Worm (Caenorhabditis elegans) whole organism, L3 larva: ENCODE results near the gene E02H4.8.

Experiments used
- R02D3.7 ChIP-seq: fragments of 150-350 bp; optimal IDR thresholded peaks from 2 replicates; lab custom pipeline; 2014; ENCODE audit warnings: missing biosample characterization, missing genetic modification characterization
- ZK546.5 ChIP-seq: sonication (generic microtip); optimal IDR thresholded peaks from 2 replicates; lab custom pipeline; 2017; ENCODE audit warnings: missing biosample characterization, missing genetic modification characterization
- aly-2 ChIP-seq: fragments of 150-350 bp; optimal IDR thresholded peaks from 2 replicates; lab custom pipeline; 2014; ENCODE audit warnings: missing biosample characterization, missing genetic modification characterization
- ama-1 ChIP-seq: fragments of 150-350 bp; optimal IDR thresholded peaks from 2 replicates; lab custom pipeline; 2018
- ceh-16 ChIP-seq: sonication (generic microtip); optimal IDR thresholded peaks from 2 replicates; lab custom pipeline; 2017; ENCODE audit warnings: missing biosample characterization, missing genetic modification characterization
- ceh-28 ChIP-seq: fragments of 150-350 bp; optimal IDR thresholded peaks from 2 replicates; lab custom pipeline; 2014; ENCODE audit warnings: missing biosample characterization, missing genetic modification reagents, missing genetic modification characterization
- ceh-82 ChIP-seq: fragments of 150-350 bp; optimal IDR thresholded peaks from 2 replicates; lab custom pipeline; 2014; ENCODE audit warnings: missing biosample characterization, missing genetic modification characterization
- ceh-9 ChIP-seq: sonication (generic microtip); optimal IDR thresholded peaks from 2 replicates; lab custom pipeline; 2018; ENCODE audit warnings: missing biosample characterization, missing genetic modification characterization
- daf-12 ChIP-seq: fragments of 150-350 bp; optimal IDR thresholded peaks from 2 replicates; lab custom pipeline; 2014; ENCODE audit warnings: missing biosample characterization, missing genetic modification reagents, missing genetic modification characterization
- egl-27 ChIP-seq: sonication (generic microtip); optimal IDR thresholded peaks from 4 replicates; lab custom pipeline; 2017; ENCODE audit warnings: missing biosample characterization, missing genetic modification reagents, missing genetic modification characterization
- egl-5 ChIP-seq: fragments of 150-350 bp; optimal IDR thresholded peaks from 2 replicates; lab custom pipeline; 2017; ENCODE audit warnings: missing biosample characterization, missing genetic modification reagents, missing genetic modification characterization, inconsistent platforms
- elt-1 ChIP-seq: fragments of 150-350 bp; optimal IDR thresholded peaks from 2 replicates; lab custom pipeline; 2014; ENCODE audit warnings: missing biosample characterization, missing genetic modification characterization
- elt-2 ChIP-seq: sonication (generic microtip); optimal IDR thresholded peaks from 2 replicates; lab custom pipeline; 2016; ENCODE audit warnings: missing genetic modification reagents, mild to moderate bottlenecking, missing genetic modification characterization, missing compliant biosample characterization
- elt-3 ChIP-seq, 3 experiments: fragments of 150-350 bp in 1 of 3; sonication (generic microtip) in 2 of 3; optimal IDR thresholded peaks; 2 replicates in 2 of 3; 4 replicates in 1 of 3; lab custom pipeline; 2014 to 2017; ENCODE audit warnings: missing biosample characterization in 3 of 3, missing genetic modification characterization in 3 of 3
- eor-1 ChIP-seq, 2 experiments: fragments of 150-350 bp; optimal IDR thresholded peaks; 2 replicates each; lab custom pipeline; 2014 to 2018; ENCODE audit warnings: missing biosample characterization in 2 of 2, missing genetic modification characterization in 2 of 2
- fkh-10 ChIP-seq: sonication (generic microtip); optimal IDR thresholded peaks from 2 replicates; lab custom pipeline; 2017; ENCODE audit warnings: missing biosample characterization, missing genetic modification reagents, missing genetic modification characterization
- fkh-2 ChIP-seq: fragments of 150-350 bp; optimal IDR thresholded peaks from 2 replicates; lab custom pipeline; 2014; ENCODE audit warnings: missing biosample characterization, missing genetic modification reagents, missing genetic modification characterization
- fos-1 ChIP-seq: fragments of 150-350 bp; optimal IDR thresholded peaks from 2 replicates; lab custom pipeline; 2014; ENCODE audit warnings: missing biosample characterization, missing genetic modification characterization
- hmg-11 ChIP-seq: sonication (generic microtip); optimal IDR thresholded peaks from 2 replicates; lab custom pipeline; 2016; ENCODE audit warnings: missing genetic modification characterization, missing compliant biosample characterization
- jun-1 ChIP-seq: fragments of 150-350 bp; optimal IDR thresholded peaks from 2 replicates; lab custom pipeline; 2014; ENCODE audit warnings: missing biosample characterization, missing genetic modification reagents, missing genetic modification characterization
- lin-15B ChIP-seq: fragments of 150-350 bp; optimal IDR thresholded peaks from 2 replicates; lab custom pipeline; 2014; ENCODE audit warnings: missing biosample characterization, missing genetic modification characterization
- lin-39 ChIP-seq: fragments of 150-350 bp; optimal IDR thresholded peaks from 2 replicates; lab custom pipeline; 2018; ENCODE audit warnings: missing biosample characterization, missing genetic modification reagents, missing genetic modification characterization
- lsy-12 ChIP-seq: sonication (generic microtip); optimal IDR thresholded peaks from 2 replicates; lab custom pipeline; 2016; ENCODE audit warnings: mild to moderate bottlenecking, missing genetic modification characterization, missing compliant biosample characterization
- mdl-1 ChIP-seq: fragments of 150-350 bp; optimal IDR thresholded peaks from 2 replicates; lab custom pipeline; 2014; ENCODE audit warnings: missing biosample characterization, missing genetic modification characterization
- mml-1 ChIP-seq: fragments of 150-350 bp; sonication (generic microtip); optimal IDR thresholded peaks from 3 replicates; lab custom pipeline; 2014; ENCODE audit warnings: missing biosample characterization, missing genetic modification characterization
- nfya-1 ChIP-seq: sonication (generic microtip); optimal IDR thresholded peaks from 2 replicates; lab custom pipeline; 2017; ENCODE audit warnings: missing genetic modification characterization, mild to moderate bottlenecking, missing compliant biosample characterization, antibody characterized with exemption, moderate library complexity; ENCODE audit not compliant: insufficient read depth
- nhr-11 ChIP-seq: fragments of 150-350 bp; optimal IDR thresholded peaks from 2 replicates; lab custom pipeline; 2014; ENCODE audit warnings: missing biosample characterization, missing genetic modification characterization
- nhr-12 ChIP-seq: fragments of 150-350 bp; optimal IDR thresholded peaks from 2 replicates; lab custom pipeline; 2014; ENCODE audit warnings: missing biosample characterization, missing genetic modification characterization
- nhr-23 ChIP-seq: fragments of 150-350 bp; optimal IDR thresholded peaks from 2 replicates; lab custom pipeline; 2014; ENCODE audit warnings: missing biosample characterization, missing genetic modification reagents, missing genetic modification characterization
- nhr-237 ChIP-seq: fragments of 150-350 bp; optimal IDR thresholded peaks from 2 replicates; lab custom pipeline; 2014; ENCODE audit warnings: missing biosample characterization, missing genetic modification characterization
- nhr-25 ChIP-seq: sonication (generic microtip); optimal IDR thresholded peaks from 2 replicates; lab custom pipeline; 2017; ENCODE audit warnings: missing biosample characterization, missing genetic modification characterization
- nhr-28 ChIP-seq: fragments of 150-350 bp; optimal IDR thresholded peaks from 2 replicates; lab custom pipeline; 2014; ENCODE audit warnings: missing biosample characterization, missing genetic modification characterization
- nhr-43 ChIP-seq: sonication (generic microtip); optimal IDR thresholded peaks from 2 replicates; lab custom pipeline; 2016; ENCODE audit warnings: mild to moderate bottlenecking, missing genetic modification characterization, missing compliant biosample characterization; ENCODE audit not compliant: poor library complexity, severe bottlenecking
- nhr-67 ChIP-seq: fragments of 150-350 bp; optimal IDR thresholded peaks from 2 replicates; lab custom pipeline; 2014; ENCODE audit warnings: missing biosample characterization, missing genetic modification characterization
- nhr-76 ChIP-seq: fragments of 150-350 bp; sonication (generic microtip); optimal IDR thresholded peaks from 5 replicates; lab custom pipeline; 2014; ENCODE audit warnings: missing biosample characterization, missing genetic modification characterization
- nhr-77 ChIP-seq: fragments of 150-350 bp; optimal IDR thresholded peaks from 2 replicates; lab custom pipeline; 2014; ENCODE audit warnings: missing biosample characterization, missing genetic modification characterization
- pha-4 ChIP-seq: fragments of 150-350 bp; optimal IDR thresholded peaks from 2 replicates; lab custom pipeline; 2014; ENCODE audit warnings: missing biosample characterization, missing genetic modification reagents, missing genetic modification characterization
- pqm-1 ChIP-seq: fragments of 150-350 bp; optimal IDR thresholded peaks from 2 replicates; lab custom pipeline; 2017; ENCODE audit warnings: missing biosample characterization, missing genetic modification characterization, inconsistent platforms
- sea-2 ChIP-seq: fragments of 150-350 bp; sonication (generic microtip); optimal IDR thresholded peaks from 4 replicates; lab custom pipeline; 2014; ENCODE audit warnings: missing biosample characterization, missing genetic modification reagents, missing genetic modification characterization
- skn-1 ChIP-seq: fragments of 150-350 bp; optimal IDR thresholded peaks from 2 replicates; lab custom pipeline; 2014; ENCODE audit warnings: missing biosample characterization, missing genetic modification characterization
- snpc-4 ChIP-seq: fragments of 150-350 bp; optimal IDR thresholded peaks from 2 replicates; lab custom pipeline; 2014; ENCODE audit warnings: missing biosample characterization, missing genetic modification characterization
- tbx-2 ChIP-seq: sonication (generic microtip); optimal IDR thresholded peaks from 2 replicates; lab custom pipeline; 2016; ENCODE audit warnings: mild to moderate bottlenecking, missing genetic modification characterization, missing compliant biosample characterization
- unc-39 ChIP-seq: sonication (generic microtip); optimal IDR thresholded peaks from 4 replicates; lab custom pipeline; 2017; ENCODE audit warnings: missing biosample characterization, missing genetic modification characterization
- unc-62 ChIP-seq: fragments of 150-350 bp; sonication (generic microtip); optimal IDR thresholded peaks from 4 replicates; lab custom pipeline; 2014; ENCODE audit warnings: missing biosample characterization, missing genetic modification reagents, missing genetic modification characterization
- zag-1 ChIP-seq: fragments of 150-350 bp; optimal IDR thresholded peaks from 2 replicates; lab custom pipeline; 2014; ENCODE audit warnings: missing biosample characterization, missing genetic modification characterization
- ztf-11 ChIP-seq: fragments of 150-350 bp; optimal IDR thresholded peaks from 2 replicates; lab custom pipeline; 2014; ENCODE audit warnings: missing biosample characterization, missing genetic modification characterization
- ztf-4 ChIP-seq: fragments of 150-350 bp; optimal IDR thresholded peaks from 2 replicates; lab custom pipeline; 2014; ENCODE audit warnings: missing biosample characterization, missing genetic modification characterization

E02H4.8 gene

ce11 chrX:14238291-14238758 is 25.0 kb downstream of the E02H4.8 start, which contains the start of gene K04C1.2:
Gene K04C1.2, plus strand, starts transcription at chrX:14238708.
- TF ChIP-seq lsy-12 (no peak), skn-1 (tag; lab: Kevin White, UChicago) (no peak), tbx-2 (no peak), elt-2 (tag; lab: Kevin White, UChicago) (peak; percentile 58), nhr-25 (tag; lab: Kevin White, UChicago) (peak; percentile 9), R02D3.7 (tag; lab: Kevin White, UChicago) (no peak), nhr-12 (tag; lab: Kevin White, UChicago) (no peak), egl-5 (no peak), hmg-11 (tag; lab: Kevin White, UChicago) (peak; percentile 73), nhr-77 (tag; lab: Kevin White, UChicago) (no peak), nhr-11 (tag; lab: Kevin White, UChicago) (no peak), pha-4 (tag; lab: Kevin White, UChicago) (peak; percentile 75), unc-39 (tag; lab: Kevin White, UChicago) (no peak), sea-2 (GFP tag; lab: Kevin White, UChicago) (no peak), fos-1 (tag; lab: Kevin White, UChicago) (no peak), eor-1 (tag; optimal IDR thresholded peaks at IDR 0.05; lab: Kevin White, UChicago) (no peak), snpc-4 (tag; lab: Kevin White, UChicago) (no peak), nhr-43 (tag; lab: Kevin White, UChicago) (no peak), mml-1 (no peak), pqm-1 (tag; lab: Kevin White, UChicago) (peak; percentile 44), nhr-237 (tag; lab: Kevin White, UChicago) (no peak), elt-1 (tag; lab: Kevin White, UChicago) (no peak), daf-12 (tag; lab: Kevin White, UChicago) (no peak), nfya-1 (tag; lab: Kevin White, UChicago) (peak; percentile 50), nhr-67 (tag; lab: Kevin White, UChicago) (no peak), fkh-2 (tag; lab: Kevin White, UChicago) (no peak), mdl-1 (tag; lab: Kevin White, UChicago) (no peak), ztf-4 (tag; lab: Kevin White, UChicago) (no peak), ceh-16 (tag; lab: Kevin White, UChicago) (no peak), ceh-9 (tag; lab: Kevin White, UChicago) (no peak), ceh-28 (tag; lab: Kevin White, UChicago) (peak; percentile 61), aly-2 (tag; lab: Kevin White, UChicago) (no peak), nhr-28 (tag; lab: Kevin White, UChicago) (no peak), zag-1 (no peak), ama-1 (no peak), lin-15B (tag; lab: Kevin White, UChicago) (no peak), ceh-82 (tag; lab: Kevin White, UChicago) (no peak), nhr-23 (no peak), lin-39 (tag; lab: Kevin White, UChicago) (peak; percentile 42), egl-27 (no peak), nhr-76 (no peak), jun-1 (peak; percentile 4), ztf-11 (tag; lab: Kevin White, UChicago) (no peak), fkh-10 (GFP tag; lab: Kevin White, UChicago) (no peak), unc-62 (GFP tag; lab: Kevin White, UChicago) (no peak), ZK546.5 (tag; lab: Kevin White, UChicago) (no peak), elt-3 (tag; optimal IDR thresholded peaks at IDR 0.05; lab: Kevin White, UChicago) (no peak)
